Worm (Caenorhabditis elegans) whole organism, L2 larva: Measurements from ENCODE around the gene oac-29.

Experiments used
- C34F6.9 ChIP-seq: fragments of 150-350 bp; optimal IDR thresholded peaks from 2 replicates; lab custom pipeline; 2014; ENCODE audit warnings: missing biosample characterization, missing genetic modification characterization
- F13H6.1 ChIP-seq: sonication (generic microtip); optimal IDR thresholded peaks from 2 replicates; lab custom pipeline; 2016; ENCODE audit warnings: missing genetic modification characterization, missing compliant biosample characterization
- R02D3.7 ChIP-seq: fragments of 150-350 bp; optimal IDR thresholded peaks from 2 replicates; lab custom pipeline; 2014; ENCODE audit warnings: missing biosample characterization, missing genetic modification characterization
- Y55F3AM.14 ChIP-seq: fragments of 200-800 bp; sonication (Bioruptor generic); optimal IDR thresholded peaks from 2 replicates; lab custom pipeline; 2018; ENCODE audit warnings: mild to moderate bottlenecking, missing genetic modification characterization, missing compliant biosample characterization
- ZK546.5 ChIP-seq: sonication (generic microtip); optimal IDR thresholded peaks from 2 replicates; lab custom pipeline; 2017; ENCODE audit warnings: missing biosample characterization, missing genetic modification characterization
- alr-1 ChIP-seq: fragments of 150-350 bp; optimal IDR thresholded peaks from 2 replicates; lab custom pipeline; 2014; ENCODE audit warnings: missing biosample characterization, missing genetic modification characterization
- aly-2 ChIP-seq: fragments of 150-350 bp; optimal IDR thresholded peaks from 2 replicates; lab custom pipeline; 2014; ENCODE audit warnings: missing biosample characterization, missing genetic modification characterization
- ama-1 ChIP-seq: fragments of 150-350 bp; optimal IDR thresholded peaks from 2 replicates; lab custom pipeline; 2018; ENCODE audit warnings: inconsistent platforms
- blmp-1 ChIP-seq: sonication (generic microtip); optimal IDR thresholded peaks from 2 replicates; lab custom pipeline; 2017; ENCODE audit warnings: missing genetic modification characterization, mild to moderate bottlenecking, missing compliant biosample characterization, antibody characterized with exemption, moderate library complexity; ENCODE audit not compliant: insufficient read depth
- ceh-16 ChIP-seq: fragments of 150-350 bp; optimal IDR thresholded peaks from 2 replicates; lab custom pipeline; 2014; ENCODE audit warnings: missing biosample characterization, missing genetic modification characterization
- ceh-82 ChIP-seq: fragments of 150-350 bp; optimal IDR thresholded peaks from 2 replicates; lab custom pipeline; 2014; ENCODE audit warnings: missing biosample characterization, missing genetic modification characterization
- crh-2 ChIP-seq: sonication (generic microtip); optimal IDR thresholded peaks from 2 replicates; lab custom pipeline; 2017; ENCODE audit warnings: missing biosample characterization, missing genetic modification characterization
- dmd-4 ChIP-seq: sonication (generic microtip); optimal IDR thresholded peaks from 2 replicates; lab custom pipeline; 2017; ENCODE audit warnings: missing biosample characterization, missing genetic modification characterization
- egl-27 ChIP-seq: sonication (generic microtip); optimal IDR thresholded peaks from 3 replicates; lab custom pipeline; 2017; ENCODE audit warnings: missing biosample characterization, missing genetic modification reagents, missing genetic modification characterization
- elt-1 ChIP-seq: fragments of 150-350 bp; optimal IDR thresholded peaks from 2 replicates; lab custom pipeline; 2014; ENCODE audit warnings: missing biosample characterization, missing genetic modification characterization
- elt-3 ChIP-seq: sonication (generic microtip); optimal IDR thresholded peaks from 2 replicates; lab custom pipeline; 2017; ENCODE audit warnings: missing biosample characterization, missing genetic modification characterization
- fos-1 ChIP-seq: fragments of 150-350 bp; optimal IDR thresholded peaks from 2 replicates; lab custom pipeline; 2014; ENCODE audit warnings: missing biosample characterization, missing genetic modification characterization
- gmeb-1 ChIP-seq: fragments of 150-350 bp; optimal IDR thresholded peaks from 2 replicates; lab custom pipeline; 2014; ENCODE audit warnings: missing biosample characterization, missing genetic modification characterization
- lin-11 ChIP-seq: fragments of 150-350 bp; sonication (generic microtip); optimal IDR thresholded peaks from 2 replicates; lab custom pipeline; 2014; ENCODE audit warnings: missing biosample characterization, missing genetic modification characterization, inconsistent platforms, mixed read lengths
- lin-13 ChIP-seq: fragments of 150-350 bp; optimal IDR thresholded peaks from 2 replicates; lab custom pipeline; 2014; ENCODE audit warnings: missing biosample characterization, missing genetic modification reagents, missing genetic modification characterization
- lin-39 ChIP-seq: fragments of 150-350 bp; optimal IDR thresholded peaks from 2 replicates; lab custom pipeline; 2014; ENCODE audit warnings: missing biosample characterization, missing genetic modification reagents, missing genetic modification characterization
- lsy-2 ChIP-seq, 2 experiments: fragments of 150-350 bp in 1 of 2; sonication (generic microtip) in 1 of 2; optimal IDR thresholded peaks; 2 replicates each; lab custom pipeline; 2014 to 2017; ENCODE audit warnings: missing biosample characterization in 2 of 2, missing genetic modification characterization in 2 of 2
- mab-5 ChIP-seq: fragments of 150-350 bp; optimal IDR thresholded peaks from 2 replicates; lab custom pipeline; 2014; ENCODE audit warnings: missing biosample characterization, missing genetic modification characterization
- mbf-1 ChIP-seq: sonication (generic microtip); optimal IDR thresholded peaks from 2 replicates; lab custom pipeline; 2017; ENCODE audit warnings: missing biosample characterization, missing genetic modification characterization
- mdl-1 ChIP-seq, 2 experiments: fragments of 150-350 bp in 1 of 2; sonication (generic microtip) in 1 of 2; optimal IDR thresholded peaks; 2 replicates each; lab custom pipeline; 2017; ENCODE audit warnings: missing biosample characterization in 2 of 2, missing genetic modification characterization in 2 of 2
- nhr-10 ChIP-seq: sonication (generic microtip); optimal IDR thresholded peaks from 2 replicates; lab custom pipeline; 2017; ENCODE audit warnings: missing biosample characterization, missing genetic modification characterization
- nhr-11 ChIP-seq: fragments of 150-350 bp; optimal IDR thresholded peaks from 2 replicates; lab custom pipeline; 2014; ENCODE audit warnings: missing biosample characterization, missing genetic modification characterization
- nhr-12 ChIP-seq: fragments of 150-350 bp; optimal IDR thresholded peaks from 2 replicates; lab custom pipeline; 2014; ENCODE audit warnings: missing biosample characterization, missing genetic modification characterization
- nhr-129 ChIP-seq: fragments of 150-350 bp; optimal IDR thresholded peaks from 2 replicates; lab custom pipeline; 2014; ENCODE audit warnings: missing biosample characterization, missing genetic modification characterization
- nhr-21 ChIP-seq: fragments of 150-350 bp; optimal IDR thresholded peaks from 2 replicates; lab custom pipeline; 2014; ENCODE audit warnings: missing biosample characterization, missing genetic modification characterization
- nhr-23 ChIP-seq: fragments of 150-350 bp; optimal IDR thresholded peaks from 2 replicates; lab custom pipeline; 2014; ENCODE audit warnings: missing biosample characterization, missing genetic modification reagents, missing genetic modification characterization
- nhr-237 ChIP-seq: fragments of 150-350 bp; optimal IDR thresholded peaks from 2 replicates; lab custom pipeline; 2014; ENCODE audit warnings: missing biosample characterization, missing genetic modification characterization
- nhr-25 ChIP-seq: fragments of 150-350 bp; sonication (generic microtip); optimal IDR thresholded peaks from 3 replicates; lab custom pipeline; 2014; ENCODE audit warnings: missing biosample characterization, missing genetic modification characterization
- nhr-6 ChIP-seq: fragments of 150-350 bp; optimal IDR thresholded peaks from 2 replicates; lab custom pipeline; 2014; ENCODE audit warnings: missing biosample characterization, missing genetic modification characterization
- nhr-77 ChIP-seq: fragments of 150-350 bp; optimal IDR thresholded peaks from 2 replicates; lab custom pipeline; 2014; ENCODE audit warnings: missing biosample characterization, missing genetic modification characterization
- peb-1 ChIP-seq: fragments of 150-350 bp; optimal IDR thresholded peaks from 2 replicates; lab custom pipeline; 2014; ENCODE audit warnings: missing biosample characterization, missing genetic modification characterization
- sem-4 ChIP-seq: fragments of 150-350 bp; optimal IDR thresholded peaks from 2 replicates; lab custom pipeline; 2014; ENCODE audit warnings: missing biosample characterization, missing genetic modification reagents, missing genetic modification characterization
- skn-1 ChIP-seq: sonication (generic microtip); optimal IDR thresholded peaks from 2 replicates; lab custom pipeline; 2017; ENCODE audit warnings: missing biosample characterization, missing genetic modification characterization
- sma-3 ChIP-seq: sonication (generic microtip); optimal IDR thresholded peaks from 2 replicates; lab custom pipeline; 2016; ENCODE audit warnings: missing genetic modification reagents, missing genetic modification characterization, missing compliant biosample characterization
- sma-9 ChIP-seq, 2 experiments: fragments of 150-350 bp in 1 of 2; sonication (generic microtip) in 1 of 2; optimal IDR thresholded peaks; 2 replicates each; lab custom pipeline; 2014 to 2016; ENCODE audit warnings: missing genetic modification characterization in 2 of 2, mild to moderate bottlenecking in 1 of 2, missing biosample characterization in 1 of 2, missing compliant biosample characterization in 1 of 2, missing genetic modification reagents in 1 of 2, moderate library complexity in 1 of 2
- snpc-4 ChIP-seq: fragments of 150-350 bp; optimal IDR thresholded peaks from 2 replicates; lab custom pipeline; 2014; ENCODE audit warnings: missing biosample characterization, missing genetic modification characterization
- unc-39 ChIP-seq: fragments of 150-350 bp; optimal IDR thresholded peaks from 2 replicates; lab custom pipeline; 2014; ENCODE audit warnings: missing biosample characterization, missing genetic modification characterization
- unc-55 ChIP-seq: fragments of 150-350 bp; sonication (generic microtip); optimal IDR thresholded peaks from 3 replicates; lab custom pipeline; 2014; ENCODE audit warnings: missing biosample characterization, missing genetic modification reagents, missing genetic modification characterization
- unc-62 ChIP-seq: fragments of 150-350 bp; optimal IDR thresholded peaks from 2 replicates; lab custom pipeline; 2014; ENCODE audit warnings: missing biosample characterization, missing genetic modification reagents, missing genetic modification characterization
- zag-1 ChIP-seq: fragments of 150-350 bp; optimal IDR thresholded peaks from 2 replicates; lab custom pipeline; 2014; ENCODE audit warnings: missing biosample characterization, missing genetic modification characterization
- ztf-1 ChIP-seq: fragments of 200-800 bp; sonication (Bioruptor generic); conservative IDR thresholded peaks from 2 replicates; pipeline ENCODE4 v1.3.6; 2022; ENCODE audit warnings: missing genetic modification characterization, missing compliant biosample characterization
- ztf-11 ChIP-seq: sonication (generic microtip); optimal IDR thresholded peaks from 2 replicates; lab custom pipeline; 2017; ENCODE audit warnings: missing biosample characterization, missing genetic modification characterization
- ztf-4 ChIP-seq: fragments of 150-350 bp; optimal IDR thresholded peaks from 2 replicates; lab custom pipeline; 2014; ENCODE audit warnings: missing biosample characterization, missing genetic modification characterization

The oac-29 gene

ce11 chrV:8607353-8607850 lies 28.1 kb downstream of the oac-29 start, which contains the start of gene smk-1 (continued):
- TF ChIP-seq ceh-16 (tag; lab: Kevin White, UChicago) = no peak
- no peak for TF ChIP-seq mbf-1 (tag; lab: Kevin White, UChicago)

DNA sequence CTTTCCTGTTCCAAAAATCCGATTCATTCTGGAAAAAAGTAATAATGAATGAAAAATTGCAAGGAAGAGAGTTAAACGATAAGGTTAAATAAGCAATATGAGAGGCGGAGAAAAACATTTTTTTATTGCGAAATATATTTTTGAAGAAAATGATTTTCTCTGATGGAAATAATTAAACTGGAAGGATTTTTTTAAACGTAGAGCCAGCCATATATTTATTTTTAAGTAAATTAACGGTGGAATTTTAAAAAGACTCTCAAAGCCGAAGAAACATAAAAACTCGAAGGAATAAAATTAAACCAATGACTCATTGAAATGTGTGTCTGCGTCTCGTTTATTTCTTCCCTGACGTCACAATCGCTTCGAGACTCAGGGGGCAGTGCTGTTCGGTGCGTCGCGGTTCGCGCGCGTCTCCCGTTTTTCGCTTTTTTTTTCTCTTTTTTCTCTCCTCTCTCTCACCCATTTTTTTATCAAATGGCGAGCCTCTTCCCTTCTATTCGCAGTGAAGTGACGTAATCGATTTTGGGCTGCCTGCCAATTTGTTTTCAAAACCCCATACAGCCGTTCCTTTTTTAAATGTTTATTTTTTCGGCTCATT lies 29.3 kb downstream of the oac-29 start, which contains the start of gene vps-60:
vps-60 (minus strand) TSS at position 30 of the 598 bp plus-strand sequence.
- TF ChIP-seq C34F6.9 (tag; lab: Kevin White, UChicago) (peak; percentile 98), ztf-11 (tag; lab: Kevin White, UChicago) (no peak), nhr-77 (no peak), ceh-16 (tag; lab: Kevin White, UChicago) (peak; percentile 30), nhr-6 (tag; lab: Kevin White, UChicago) (peak; percentile 76), nhr-10 (peak; percentile 20), sma-9 (GFP tag; optimal IDR thresholded peaks at IDR 0.05; lab: Kevin White, UChicago) (peak; percentile 94), sma-9 (tag; optimal IDR thresholded peaks at IDR 0.05; lab: Kevin White, UChicago) (no peak), peb-1 (tag; lab: Kevin White, UChicago) (no peak), skn-1 (tag; lab: Kevin White, UChicago) (peak; percentile 14), ZK546.5 (tag; lab: Kevin White, UChicago) (peak; percentile 27), fos-1 (tag; lab: Kevin White, UChicago) (peak; percentile 100), ama-1 (lab: Kevin White, UChicago) (peak; percentile 64), sma-3 (GFP tag; lab: Kevin White, UChicago) (peak; percentile 94), unc-55 (GFP tag; lab: Kevin White, UChicago) (peak; percentile 99), lin-13 (GFP tag; lab: Kevin White, UChicago) (peak; percentile 94), lin-39 (tag; lab: Kevin White, UChicago) (no peak), crh-2 (tag; lab: Kevin White, UChicago) (peak; percentile 98), unc-39 (no peak), aly-2 (no peak), nhr-25 (tag; lab: Kevin White, UChicago) (peak; percentile 84), dmd-4 (tag; lab: Kevin White, UChicago) (no peak), mbf-1 (tag; lab: Kevin White, UChicago) (no peak), nhr-21 (peak; percentile 87), elt-3 (tag; lab: Kevin White, UChicago) (no peak), F13H6.1 (peak; percentile 90), lin-11 (tag; lab: Kevin White, UChicago) (peak; percentile 91), nhr-23 (tag; lab: Kevin White, UChicago) (no peak), egl-27 (peak; percentile 71), ztf-1 (GFP tag; lab: Robert Waterston, UW) (no peak), sem-4 (tag; lab: Kevin White, UChicago) (peak; percentile 90), blmp-1 (tag; lab: Kevin White, UChicago) (peak; percentile 91), nhr-11 (no peak), ceh-82 (tag; lab: Kevin White, UChicago) (no peak), mdl-1 (tag; optimal IDR thresholded peaks at IDR 0.05; lab: Kevin White, UChicago) (peak; percentile 29 to 72), R02D3.7 (tag; lab: Kevin White, UChicago) (no peak), nhr-129 (tag; lab: Kevin White, UChicago) (peak; percentile 92), nhr-12 (tag; lab: Kevin White, UChicago) (no peak), gmeb-1 (tag; lab: Kevin White, UChicago) (peak; percentile 84), zag-1 (peak; percentile 84), elt-1 (tag; lab: Kevin White, UChicago) (no peak), lsy-2 (tag; optimal IDR thresholded peaks at IDR 0.05; lab: Kevin White, UChicago) (peak; percentile 74 to 93), ztf-4 (tag; lab: Kevin White, UChicago) (peak; percentile 90), snpc-4 (peak; percentile 86), unc-62 (GFP tag; lab: Kevin White, UChicago) (peak; percentile 51), mab-5 (tag; lab: Kevin White, UChicago) (peak; percentile 85), nhr-237 (tag; lab: Kevin White, UChicago) (no peak), alr-1 (no peak), Y55F3AM.14 (GFP tag; lab: Kevin White, UChicago) (peak; percentile 75)
